Worm (Caenorhabditis elegans): Measurements from ENCODE around the gene Y46B2A.3.

Y46B2A.3 gene

ce11 chrII:866801-867200 is at the start of gene Y46B2A.3:
Gene Y46B2A.3, minus strand, starts transcription at chrII:866901.
- TF ChIP-seq elt-3 (tag; optimal IDR thresholded peaks at IDR 0.05): no peak
- TF ChIP-seq nhr-2 (tag; optimal IDR thresholded peaks at IDR 0.05): no peak
- no peak for TF ChIP-seq hlh-1 (tag; optimal IDR thresholded peaks at IDR 0.05)
- no peak for TF ChIP-seq lin-32 (GFP tag; optimal IDR thresholded peaks at IDR 0.05)
- no peak for TF ChIP-seq sptf-1 (tag; optimal IDR thresholded peaks at IDR 0.05)
- no peak for TF ChIP-seq ceh-83 (GFP tag; optimal IDR thresholded peaks at IDR 0.05)
- no peak for TF ChIP-seq mep-1 (tag; optimal IDR thresholded peaks at IDR 0.05)
- TF ChIP-seq snpc-4 (tag; optimal IDR thresholded peaks at IDR 0.05): no peak
- no peak for TF ChIP-seq unc-120 (tag; optimal IDR thresholded peaks at IDR 0.05; ENCODE audit: poor library complexity, severe bottlenecking)

ce11 chrII:915780-916179 is 49.1 kb upstream of the Y46B2A.3 start, which contains the start of gene fbxc-29:
Gene fbxc-29, plus strand, starts transcription at chrII:916080.
- TF ChIP-seq blmp-1 (tag; optimal IDR thresholded peaks at IDR 0.05) (no peak), lsy-2 (tag; optimal IDR thresholded peaks at IDR 0.05) (no peak), mep-1 (tag; optimal IDR thresholded peaks at IDR 0.05) (no peak), bed-3 (GFP tag; optimal IDR thresholded peaks at IDR 0.05) (no peak), nhr-237 (tag; optimal IDR thresholded peaks at IDR 0.05) (no peak)

ce11 chrII:915206-915605 is 48.5 kb upstream of the Y46B2A.3 start:
- no peak for TF ChIP-seq bed-3 (GFP tag; optimal IDR thresholded peaks at IDR 0.05)
- TF ChIP-seq sptf-1 (tag; optimal IDR thresholded peaks at IDR 0.05): no peak
- TF ChIP-seq flh-1 (GFP tag; optimal IDR thresholded peaks at IDR 0.05): no peak
- TF ChIP-seq cnd-1 (tag; optimal IDR thresholded peaks at IDR 0.05): no peak

DNA sequence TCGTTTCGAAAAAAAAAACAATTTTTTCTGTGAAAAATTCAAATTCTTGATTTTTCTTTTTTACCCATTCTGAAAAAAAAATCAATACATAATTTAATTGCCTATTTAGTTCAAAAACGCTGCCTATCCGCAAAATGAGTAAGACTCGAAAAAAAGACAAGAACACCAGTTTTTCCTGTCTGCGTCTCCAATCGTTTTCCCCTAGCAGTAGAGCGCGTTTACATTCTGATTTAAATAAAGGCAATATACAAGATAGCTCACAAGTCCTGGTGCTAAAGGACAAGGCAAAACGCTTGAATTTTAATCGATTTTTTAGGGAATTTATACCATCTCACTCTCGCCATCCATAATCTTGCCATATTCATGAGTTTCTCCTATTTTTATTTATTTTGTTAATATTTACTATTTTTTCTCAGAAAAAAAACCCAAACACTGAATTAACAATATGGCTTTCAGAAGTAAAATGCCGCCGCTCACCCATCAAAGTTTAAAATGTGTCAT is 46.6 kb upstream of the Y46B2A.3 start, which contains the start of gene fbxc-33:
Gene fbxc-33, plus strand, starts transcription at position 451 of the 501 bp plus-strand sequence.
- TF ChIP-seq bed-3 (GFP tag; optimal IDR thresholded peaks at IDR 0.05) (no peak), unc-120 (tag; optimal IDR thresholded peaks at IDR 0.05; ENCODE audit: poor library complexity, severe bottlenecking) (no peak), snpc-4 (tag; optimal IDR thresholded peaks at IDR 0.05) (no peak), lsy-2 (tag; optimal IDR thresholded peaks at IDR 0.05) (peak; percentile 22), pha-4 (tag; optimal IDR thresholded peaks at IDR 0.05) (peak; percentile 40), nhr-12 (tag; optimal IDR thresholded peaks at IDR 0.05) (no peak), lin-13 (tag; optimal IDR thresholded peaks at IDR 0.05) (no peak), mep-1 (tag; optimal IDR thresholded peaks at IDR 0.05) (peak; percentile 65), ceh-83 (GFP tag; optimal IDR thresholded peaks at IDR 0.05) (no peak)

DNA sequence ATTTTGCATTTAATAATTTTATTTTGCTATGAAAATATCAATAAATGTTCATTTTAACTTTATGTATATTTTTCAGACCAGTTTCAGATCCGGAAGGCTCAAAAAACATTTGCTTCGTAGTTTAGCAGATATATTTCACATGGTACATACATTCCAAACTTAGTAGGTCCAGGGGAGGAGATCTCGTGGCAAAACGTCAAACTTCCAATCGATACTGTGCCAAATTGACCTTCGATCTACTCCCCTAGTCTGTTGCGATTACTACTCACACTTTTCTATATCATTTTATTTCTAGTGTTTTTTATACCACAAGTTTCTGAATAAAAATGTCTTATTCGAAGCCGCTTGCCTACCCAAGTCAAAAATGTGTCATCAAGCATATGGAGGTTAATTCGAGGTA is 45.0 kb upstream of the Y46B2A.3 start, which contains the start of gene fbxc-31:
Gene fbxc-31, plus strand, starts transcription at position 301 of the 400 bp plus-strand sequence.
- no peak for TF ChIP-seq zip-8 (tag; optimal IDR thresholded peaks at IDR 0.05)

DNA sequence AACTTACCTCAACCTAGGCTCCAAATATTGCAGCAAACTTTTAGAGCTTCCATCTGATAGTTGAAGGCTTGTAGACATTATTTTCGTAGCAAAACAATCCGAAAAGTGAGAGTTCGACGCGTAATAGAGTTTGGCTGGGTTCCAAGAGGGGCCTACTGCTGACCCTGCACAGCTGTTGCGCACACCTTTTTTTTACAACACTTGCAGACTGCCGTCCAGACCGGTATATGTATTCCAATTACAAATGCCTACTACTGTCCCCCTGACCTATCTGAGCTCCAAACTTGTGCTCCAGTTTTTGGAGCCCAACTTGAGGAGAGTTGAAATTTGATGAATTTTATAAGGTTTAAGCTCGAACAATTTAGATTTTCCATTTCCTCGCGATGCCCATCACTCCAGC is 42.9 kb upstream of the Y46B2A.3 start, which contains the start of the genes fbxc-24 and fbxc-27:
Gene fbxc-24, minus strand, starts transcription at position 101 of the 400 bp plus-strand sequence.
Gene fbxc-27, plus strand, starts transcription at position 216 of the 400 bp plus-strand sequence.
- no peak for TF ChIP-seq ham-2 (GFP tag; optimal IDR thresholded peaks at IDR 0.05)
- TF ChIP-seq hlh-1 (tag; optimal IDR thresholded peaks at IDR 0.05): peak; percentile 68

DNA sequence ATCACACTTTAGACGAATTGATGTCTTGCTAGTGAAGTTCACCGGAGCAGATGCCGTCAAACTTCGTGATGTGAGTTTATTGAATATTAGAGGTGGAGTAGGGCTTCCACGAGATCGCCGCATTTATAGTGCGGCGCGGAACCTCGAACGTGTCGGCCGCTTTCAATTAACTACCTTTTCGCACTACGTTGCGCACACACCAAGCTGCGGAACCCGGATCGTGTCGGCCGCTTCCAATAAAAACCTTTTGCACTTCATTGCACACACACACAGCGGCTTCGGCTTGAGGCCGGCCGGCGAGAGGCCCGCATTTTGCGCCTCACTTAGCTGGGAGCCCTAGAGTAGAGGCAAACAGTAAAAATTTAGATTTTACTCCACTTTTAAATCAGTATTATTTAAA is 38.6 kb upstream of the Y46B2A.3 start:
- TF ChIP-seq mls-2 (tag; optimal IDR thresholded peaks at IDR 0.05) (no peak), nhr-237 (tag; optimal IDR thresholded peaks at IDR 0.05) (no peak), lin-13 (tag; optimal IDR thresholded peaks at IDR 0.05) (no peak), sem-2 (GFP tag; optimal IDR thresholded peaks at IDR 0.05) (no peak), ham-2 (GFP tag; optimal IDR thresholded peaks at IDR 0.05) (no peak), ceh-83 (GFP tag; optimal IDR thresholded peaks at IDR 0.05) (no peak), ztf-11 (tag; optimal IDR thresholded peaks at IDR 0.05) (no peak), elt-3 (tag; optimal IDR thresholded peaks at IDR 0.05) (no peak), tbx-8 (GFP tag; optimal IDR thresholded peaks at IDR 0.05) (no peak), ceh-43 (GFP tag; optimal IDR thresholded peaks at IDR 0.05) (no peak), unc-120 (tag; optimal IDR thresholded peaks at IDR 0.05; ENCODE audit: poor library complexity, severe bottlenecking) (no peak), lsy-2 (tag; optimal IDR thresholded peaks at IDR 0.05) (no peak), M03D4.4 (tag; optimal IDR thresholded peaks at IDR 0.05) (no peak), bed-3 (GFP tag; optimal IDR thresholded peaks at IDR 0.05) (no peak), nhr-2 (tag; optimal IDR thresholded peaks at IDR 0.05) (no peak), sptf-1 (tag; optimal IDR thresholded peaks at IDR 0.05) (no peak)
